Worm (Caenorhabditis elegans): ENCODE measurements around the gene C45G9.4.
"Not testable (repeated sequence)": the region's sequence is repeated elsewhere in the genome, so short reads cannot be mapped to it uniquely, and the experiment has no call there.

Gene C45G9.4

ce11 chrIII:5053541-5053940, 9.0 kb upstream of the C45G9.4 start, which contains the start of gene C45G9.8:
C45G9.8 (minus strand) TSS chrIII:5053641.
- TF ChIP-seq nhr-21 (tag; optimal IDR thresholded peaks at IDR 0.05): no peak
- TF ChIP-seq lin-39 (tag; optimal IDR thresholded peaks at IDR 0.05): no peak
- TF ChIP-seq ztf-11 (tag; optimal IDR thresholded peaks at IDR 0.05): no peak
- TF ChIP-seq nhr-6 (tag; optimal IDR thresholded peaks at IDR 0.05): no peak
- no peak for TF ChIP-seq unc-39 (tag; optimal IDR thresholded peaks at IDR 0.05)
- no peak for TF ChIP-seq Y55F3AM.14 (GFP tag; optimal IDR thresholded peaks at IDR 0.05)
- TF ChIP-seq ceh-16 (tag; optimal IDR thresholded peaks at IDR 0.05): no peak
- TF ChIP-seq sma-9 (GFP tag; optimal IDR thresholded peaks at IDR 0.05): no peak
- TF ChIP-seq sma-9 (tag; optimal IDR thresholded peaks at IDR 0.05): no peak
- no peak for TF ChIP-seq mdl-1 (tag; optimal IDR thresholded peaks at IDR 0.05)
- no peak for TF ChIP-seq dmd-4 (tag; optimal IDR thresholded peaks at IDR 0.05)
- no peak for TF ChIP-seq nhr-23 (tag; optimal IDR thresholded peaks at IDR 0.05)
- no peak for TF ChIP-seq ceh-82 (tag; optimal IDR thresholded peaks at IDR 0.05)
- TF ChIP-seq elt-3 (tag; optimal IDR thresholded peaks at IDR 0.05): no peak
- no peak for TF ChIP-seq crh-2 (tag; optimal IDR thresholded peaks at IDR 0.05)

ce11 chrIII:5055709-5056108, 6.8 kb upstream of the C45G9.4 start, which contains the start of gene C45G9.9:
C45G9.9 (minus strand) TSS chrIII:5055809.
- TF ChIP-seq ceh-16, ztf-11, mab-5 (tag; optimal IDR thresholded peaks at IDR 0.05): not testable (repeated sequence)

ce11 chrIII:5061798-5062197, 708 bp upstream of the C45G9.4 start, which contains the start of gene C45G9.10:
C45G9.10 (minus strand) TSS chrIII:5061898.
- no peak for TF ChIP-seq F13H6.1 (tag; optimal IDR thresholded peaks at IDR 0.05)
- no peak for TF ChIP-seq nhr-77 (tag; optimal IDR thresholded peaks at IDR 0.05)
- no peak for TF ChIP-seq lin-11 (tag; optimal IDR thresholded peaks at IDR 0.05)
- no peak for TF ChIP-seq mbf-1 (tag; optimal IDR thresholded peaks at IDR 0.05)
- TF ChIP-seq Y55F3AM.14 (GFP tag; optimal IDR thresholded peaks at IDR 0.05): no peak
- TF ChIP-seq nhr-11 (tag; optimal IDR thresholded peaks at IDR 0.05): no peak
- no peak for TF ChIP-seq skn-1 (tag; optimal IDR thresholded peaks at IDR 0.05)
- no peak for TF ChIP-seq dmd-4 (tag; optimal IDR thresholded peaks at IDR 0.05)
- no peak for TF ChIP-seq R02D3.7 (tag; optimal IDR thresholded peaks at IDR 0.05)
- TF ChIP-seq fos-1 (tag; optimal IDR thresholded peaks at IDR 0.05): no peak
- no peak for TF ChIP-seq elt-1 (tag; optimal IDR thresholded peaks at IDR 0.05)
- no peak for TF ChIP-seq ztf-1 (GFP tag; conservative IDR thresholded peaks at IDR 0.05)
- TF ChIP-seq nhr-25 (tag; optimal IDR thresholded peaks at IDR 0.05): no peak
- no peak for TF ChIP-seq nhr-12 (tag; optimal IDR thresholded peaks at IDR 0.05)
- no peak for TF ChIP-seq lsy-2 (tag; optimal IDR thresholded peaks at IDR 0.05)
- TF ChIP-seq ama-1 (optimal IDR thresholded peaks at IDR 0.05): no peak
- TF ChIP-seq nhr-6 (tag; optimal IDR thresholded peaks at IDR 0.05): no peak
- no peak for TF ChIP-seq C34F6.9 (tag; optimal IDR thresholded peaks at IDR 0.05)
- no peak for TF ChIP-seq snpc-4 (tag; optimal IDR thresholded peaks at IDR 0.05)

ce11 chrIII:5068675-5069233, 6.2 kb downstream of the C45G9.4 start, which contains the start of the genes C45G9.11 and C45G9.2:
C45G9.11 (minus strand) TSS chrIII:5068725.
C45G9.2 (plus strand) TSS chrIII:5069066.
- TF ChIP-seq sma-9 (GFP tag; optimal IDR thresholded peaks at IDR 0.05): peak; percentile 88
- no peak for TF ChIP-seq sma-9 (tag; optimal IDR thresholded peaks at IDR 0.05)
- no peak for TF ChIP-seq fos-1 (tag; optimal IDR thresholded peaks at IDR 0.05)
- TF ChIP-seq unc-55 (GFP tag; optimal IDR thresholded peaks at IDR 0.05): peak; percentile 81
- TF ChIP-seq snpc-4 (tag; optimal IDR thresholded peaks at IDR 0.05): peak; percentile 42
- no peak for TF ChIP-seq sem-4 (tag; optimal IDR thresholded peaks at IDR 0.05)
- TF ChIP-seq nhr-77 (tag; optimal IDR thresholded peaks at IDR 0.05): no peak
- TF ChIP-seq unc-39 (tag; optimal IDR thresholded peaks at IDR 0.05): no peak
- TF ChIP-seq nhr-25 (tag; optimal IDR thresholded peaks at IDR 0.05): no peak
- no peak for TF ChIP-seq ztf-1 (GFP tag; conservative IDR thresholded peaks at IDR 0.05)
- TF ChIP-seq ama-1 (optimal IDR thresholded peaks at IDR 0.05): no peak
- TF ChIP-seq crh-2 (tag; optimal IDR thresholded peaks at IDR 0.05): peak; percentile 43
- peak; percentile 71 to 85 for TF ChIP-seq lsy-2 (tag; optimal IDR thresholded peaks at IDR 0.05)
- TF ChIP-seq Y55F3AM.14 (GFP tag; optimal IDR thresholded peaks at IDR 0.05): no peak
- TF ChIP-seq nhr-129 (tag; optimal IDR thresholded peaks at IDR 0.05): peak; percentile 20
- TF ChIP-seq F13H6.1 (tag; optimal IDR thresholded peaks at IDR 0.05): peak; percentile 73
- peak; percentile 52 for TF ChIP-seq nhr-6 (tag; optimal IDR thresholded peaks at IDR 0.05)
- no peak for TF ChIP-seq ceh-82 (tag; optimal IDR thresholded peaks at IDR 0.05)
- TF ChIP-seq nhr-23 (tag; optimal IDR thresholded peaks at IDR 0.05): no peak
- no peak for TF ChIP-seq egl-27 (tag; optimal IDR thresholded peaks at IDR 0.05)
- TF ChIP-seq mdl-1 (tag; optimal IDR thresholded peaks at IDR 0.05): no peak
- TF ChIP-seq mab-5 (tag; optimal IDR thresholded peaks at IDR 0.05): peak; percentile 52
- TF ChIP-seq alr-1 (tag; optimal IDR thresholded peaks at IDR 0.05): no peak
- peak; percentile 94 for TF ChIP-seq gmeb-1 (tag; optimal IDR thresholded peaks at IDR 0.05)
- peak; percentile 11 for TF ChIP-seq R02D3.7 (tag; optimal IDR thresholded peaks at IDR 0.05)
- TF ChIP-seq nhr-21 (tag; optimal IDR thresholded peaks at IDR 0.05): no peak
- TF ChIP-seq ztf-11 (tag; optimal IDR thresholded peaks at IDR 0.05): no peak
- no peak for TF ChIP-seq aly-2 (tag; optimal IDR thresholded peaks at IDR 0.05)
- peak; percentile 75 for TF ChIP-seq C34F6.9 (tag; optimal IDR thresholded peaks at IDR 0.05)
- TF ChIP-seq nhr-12 (tag; optimal IDR thresholded peaks at IDR 0.05): no peak
- TF ChIP-seq ZK546.5 (tag; optimal IDR thresholded peaks at IDR 0.05): no peak
- no peak for TF ChIP-seq elt-1 (tag; optimal IDR thresholded peaks at IDR 0.05)
- no peak for TF ChIP-seq skn-1 (tag; optimal IDR thresholded peaks at IDR 0.05)
- peak; percentile 11 for TF ChIP-seq lin-11 (tag; optimal IDR thresholded peaks at IDR 0.05)
- TF ChIP-seq mbf-1 (tag; optimal IDR thresholded peaks at IDR 0.05): no peak
- TF ChIP-seq peb-1 (tag; optimal IDR thresholded peaks at IDR 0.05): no peak
- TF ChIP-seq unc-62 (GFP tag; optimal IDR thresholded peaks at IDR 0.05): no peak
- TF ChIP-seq dmd-4 (tag; optimal IDR thresholded peaks at IDR 0.05): no peak
- no peak for TF ChIP-seq ceh-16 (tag; optimal IDR thresholded peaks at IDR 0.05)
- TF ChIP-seq nhr-10 (tag; optimal IDR thresholded peaks at IDR 0.05): no peak
